Fruit fly (Drosophila melanogaster) whole organism, adult: ENCODE results near the gene Brd8.

Experiments used
- CG11617 ChIP-seq: fragments of 200-800 bp; sonication (Bioruptor generic); optimal IDR thresholded peaks from 2 replicates; lab custom pipeline; 2017; ENCODE audit warnings: mild to moderate bottlenecking, missing biosample characterization, missing genetic modification reagents, missing genetic modification characterization
- CG12768 ChIP-seq: fragments of 200-800 bp; sonication (Bioruptor generic); optimal IDR thresholded peaks from 2 replicates; lab custom pipeline; 2017; ENCODE audit warnings: missing biosample characterization, missing genetic modification characterization, mild to moderate bottlenecking, moderate library complexity, missing genetic modification reagents
- CG14711 ChIP-seq: fragments of 200-800 bp; sonication (Bioruptor generic); optimal IDR thresholded peaks from 2 replicates; lab custom pipeline; 2018; ENCODE audit warnings: missing biosample characterization, mild to moderate bottlenecking, missing genetic modification characterization, moderate library complexity
- CG1620 ChIP-seq: fragments of 200-800 bp; sonication (Bioruptor generic); optimal IDR thresholded peaks from 2 replicates; lab custom pipeline; 2016; ENCODE audit warnings: missing biosample characterization, missing genetic modification characterization
- CG33017 ChIP-seq: fragments of 200-800 bp; sonication (Bioruptor generic); optimal IDR thresholded peaks from 2 replicates; lab custom pipeline; 2018; ENCODE audit warnings: missing biosample characterization, mild to moderate bottlenecking, missing genetic modification characterization, moderate library complexity
- CG5204 ChIP-seq: fragments of 200-800 bp; sonication (Bioruptor generic); optimal IDR thresholded peaks from 2 replicates; lab custom pipeline; 2016; ENCODE audit warnings: missing biosample characterization, missing genetic modification characterization
- CG7045 ChIP-seq: fragments of 200-800 bp; sonication (Bioruptor generic); optimal IDR thresholded peaks from 2 replicates; lab custom pipeline; 2017; ENCODE audit warnings: missing biosample characterization, mild to moderate bottlenecking, missing genetic modification characterization
- CG7101 ChIP-seq: fragments of 200-800 bp; sonication (Bioruptor generic); optimal IDR thresholded peaks from 2 replicates; lab custom pipeline; 2018; ENCODE audit warnings: missing biosample characterization, mild to moderate bottlenecking, missing genetic modification characterization, moderate library complexity
- Clk ChIP-seq: fragments of 200-800 bp; sonication (Bioruptor generic); optimal IDR thresholded peaks from 2 replicates; lab custom pipeline; 2017; ENCODE audit warnings: missing biosample characterization, missing genetic modification characterization
- Crg-1 ChIP-seq: fragments of 200-800 bp; sonication (Bioruptor generic); optimal IDR thresholded peaks from 2 replicates; lab custom pipeline; 2016; ENCODE audit warnings: missing biosample characterization, missing genetic modification characterization
- Hr96 ChIP-seq: fragments of 200-800 bp; sonication (Bioruptor generic); optimal IDR thresholded peaks from 2 replicates; lab custom pipeline; 2016; ENCODE audit warnings: missing biosample characterization, missing genetic modification characterization
- Mnt ChIP-seq: fragments of 200-800 bp; sonication (Bioruptor generic); optimal IDR thresholded peaks from 2 replicates; lab custom pipeline; 2016; ENCODE audit warnings: missing biosample characterization, mild to moderate bottlenecking, missing genetic modification characterization
- bab1 ChIP-seq: fragments of 200-800 bp; sonication (Bioruptor generic); optimal IDR thresholded peaks from 3 replicates; lab custom pipeline; 2019; ENCODE audit warnings: missing biosample characterization, mild to moderate bottlenecking, missing genetic modification characterization, moderate library complexity
- cic ChIP-seq: fragments of 200-800 bp; sonication (Bioruptor generic); optimal IDR thresholded peaks from 2 replicates; lab custom pipeline; 2017; ENCODE audit warnings: missing biosample characterization, mild to moderate bottlenecking, missing genetic modification characterization, moderate library complexity
- cnc ChIP-seq, 2 experiments: fragments of >200 bp; optimal IDR thresholded peaks; 2 replicates each; lab custom pipeline; 2017
- kay ChIP-seq: fragments of 200-800 bp; sonication (Bioruptor generic); peaks from one replicate; lab custom pipeline; 2016; ENCODE audit warnings: missing biosample characterization, missing genetic modification characterization, borderline replicate concordance
- ovo ChIP-seq: fragments of 200-800 bp; sonication (Bioruptor generic); optimal IDR thresholded peaks from 2 replicates; lab custom pipeline; 2016; ENCODE audit warnings: missing biosample characterization, missing genetic modification characterization
- pad ChIP-seq: fragments of 200-800 bp; sonication (Bioruptor generic); optimal IDR thresholded peaks from 3 replicates; lab custom pipeline; 2017; ENCODE audit warnings: missing biosample characterization, missing genetic modification characterization, mild to moderate bottlenecking, moderate library complexity, missing genetic modification reagents
- tj ChIP-seq: fragments of 200-800 bp; sonication (Bioruptor generic); optimal IDR thresholded peaks from 3 replicates; lab custom pipeline; 2017; ENCODE audit warnings: missing biosample characterization, mild to moderate bottlenecking, missing genetic modification characterization, moderate library complexity
- toe ChIP-seq: fragments of 200-800 bp; sonication (Bioruptor generic); optimal IDR thresholded peaks from 2 replicates; lab custom pipeline; 2016; ENCODE audit warnings: missing biosample characterization, missing genetic modification characterization

Gene Brd8

dm6 chr3R:29214982-29215533 lies 8.2 kb upstream of the Brd8 start:
- TF ChIP-seq CG14711 (tag; lab: Kevin White, UChicago): peak; percentile 43
- peak; percentile 27 for TF ChIP-seq CG7045 (GFP tag; lab: Kevin White, UChicago)
- peak; percentile 31 for TF ChIP-seq CG12768
- peak; percentile 2 for TF ChIP-seq bab1 (GFP tag; lab: Kevin White, UChicago)
- TF ChIP-seq ovo (GFP tag; lab: Kevin White, UChicago): peak; percentile 72
- peak; percentile 94 for TF ChIP-seq pad (GFP tag; lab: Kevin White, UChicago)
- TF ChIP-seq CG33017 (tag; lab: Kevin White, UChicago): peak; percentile 50
- TF ChIP-seq Crg-1: no peak
- no peak for TF ChIP-seq CG1620
- peak; percentile 97 for TF ChIP-seq kay (GFP tag; lab: Kevin White, UChicago)
- TF ChIP-seq Mnt (GFP tag; lab: Kevin White, UChicago): peak; percentile 38
- no peak for TF ChIP-seq Hr96 (GFP tag; lab: Kevin White, UChicago)
- no peak for TF ChIP-seq tj
- no peak for TF ChIP-seq CG5204 (GFP tag; lab: Kevin White, UChicago)
- TF ChIP-seq cic (GFP tag; lab: Kevin White, UChicago): peak; percentile 72
- no peak for TF ChIP-seq CG11617 (GFP tag; lab: Kevin White, UChicago)
- TF ChIP-seq Clk: no peak
- peak; percentile 10 for TF ChIP-seq CG7101 (tag; lab: Kevin White, UChicago)

dm6 chr3R:29215652-29216483 lies 7.4 kb upstream of the Brd8 start:
- TF ChIP-seq CG33017 (tag; lab: Kevin White, UChicago) (peak; percentile 27), CG7101 (tag; lab: Kevin White, UChicago) (no peak)

dm6 chr3R:29216484-29216863 lies 6.8 kb upstream of the Brd8 start:
- TF ChIP-seq cnc (optimal IDR thresholded peaks at IDR 0.05; lab: Kevin White, UChicago) (no peak), CG7045 (GFP tag; lab: Kevin White, UChicago) (no peak), tj (peak; percentile 99), CG7101 (tag; lab: Kevin White, UChicago) (no peak)

- no peak for TF ChIP-seq cnc (optimal IDR thresholded peaks at IDR 0.05; lab: Kevin White, UChicago)
- TF ChIP-seq toe (GFP tag; lab: Kevin White, UChicago): no peak
- TF ChIP-seq CG7101 (tag; lab: Kevin White, UChicago): no peak
- TF ChIP-seq Mnt (GFP tag; lab: Kevin White, UChicago): no peak
- TF ChIP-seq pad (GFP tag; lab: Kevin White, UChicago): no peak
- no peak for TF ChIP-seq cic (GFP tag; lab: Kevin White, UChicago)
These were observed 6.0 kb upstream of the Brd8 start for dm6 chr3R:29217309-29217708.

dm6 chr3R:29218001-29218400 lies 5.3 kb upstream of the Brd8 start:
- no peak for TF ChIP-seq CG7045 (GFP tag; lab: Kevin White, UChicago)
- no peak for TF ChIP-seq cic (GFP tag; lab: Kevin White, UChicago)

dm6 chr3R:29219948-29220347 lies 3.3 kb upstream of the Brd8 start, which contains the start of gene eEF1gamma:
Gene eEF1gamma (plus strand): TSS chr3R:29220172.
- TF ChIP-seq CG14711 (tag; lab: Kevin White, UChicago) (peak; percentile 80), pad (GFP tag; lab: Kevin White, UChicago) (peak; percentile 88), Crg-1 (peak; percentile 97), CG33017 (tag; lab: Kevin White, UChicago) (peak; percentile 84), CG7101 (tag; lab: Kevin White, UChicago) (peak; percentile 94), Hr96 (GFP tag; lab: Kevin White, UChicago) (peak; percentile 96), Clk (peak; percentile 87), kay (GFP tag; lab: Kevin White, UChicago) (no peak), cnc (optimal IDR thresholded peaks at IDR 0.05; lab: Kevin White, UChicago) (no peak), toe (GFP tag; lab: Kevin White, UChicago) (peak; percentile 92), CG5204 (GFP tag; lab: Kevin White, UChicago) (peak; percentile 93), CG11617 (GFP tag; lab: Kevin White, UChicago) (peak; percentile 97), tj (peak; percentile 87), ovo (GFP tag; lab: Kevin White, UChicago) (peak; percentile 95), CG12768 (peak; percentile 93), bab1 (GFP tag; lab: Kevin White, UChicago) (peak; percentile 96), Mnt (GFP tag; lab: Kevin White, UChicago) (peak; percentile 93), CG1620 (peak; percentile 95), cic (GFP tag; lab: Kevin White, UChicago) (peak; percentile 73), CG7045 (GFP tag; lab: Kevin White, UChicago) (peak; percentile 95)
